Worm (Caenorhabditis elegans) whole organism, young adult: ENCODE measurements around the gene nlp-56.
A peak's percentile ranks its signal among the peaks of the same experiment; 100 is the strongest.

Experiments
- ama-1 ChIP-seq, 3 experiments: fragments of 150-350 bp in 1 of 3; sonication (generic microtip) in 2 of 3; optimal IDR thresholded peaks; 2 replicates each; lab custom pipeline; 2014 to 2018; ENCODE audit warnings: missing biosample characterization in 2 of 3, missing genetic modification characterization in 2 of 3, missing genetic modification reagents in 2 of 3
- nfya-1 ChIP-seq: sonication (generic microtip); optimal IDR thresholded peaks from 2 replicates; lab custom pipeline; 2017; ENCODE audit warnings: antibody characterized with exemption, missing compliant biosample characterization, missing genetic modification characterization, borderline replicate concordance; ENCODE audit not compliant: insufficient read depth
- unc-62 ChIP-seq: fragments of 150-350 bp; optimal IDR thresholded peaks from 2 replicates; lab custom pipeline; 2014; ENCODE audit warnings: missing biosample characterization, missing genetic modification reagents, missing genetic modification characterization
- ztf-18 ChIP-seq: sonication (generic microtip); optimal IDR thresholded peaks from 2 replicates; lab custom pipeline; 2016; ENCODE audit warnings: missing genotype, mild to moderate bottlenecking, missing genetic modification characterization, missing compliant biosample characterization

DNA sequence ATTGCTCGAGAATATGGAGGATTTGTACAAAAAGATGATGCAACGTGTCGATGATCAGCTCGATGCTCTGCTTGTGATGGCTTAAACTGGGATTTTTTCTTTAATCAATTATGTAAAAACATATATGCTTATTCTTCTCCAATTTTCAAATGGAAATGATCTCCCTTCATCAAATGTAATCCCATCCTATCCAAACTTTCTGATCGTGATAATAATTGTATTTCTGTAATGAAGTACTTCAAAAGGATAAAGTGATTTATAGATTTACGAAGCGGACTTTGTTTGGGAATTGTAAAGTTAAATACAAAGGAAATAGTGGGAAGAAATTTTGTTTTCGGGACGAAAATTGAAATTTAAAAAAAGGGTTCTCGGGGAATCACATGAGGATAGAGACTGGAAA, 6.0 kb upstream of the nlp-56 start:
- TF ChIP-seq unc-62 (GFP tag; lab: Kevin White, UChicago) (no peak), ztf-18 (tag; lab: Kevin White, UChicago) (peak; percentile 6), ama-1 (optimal IDR thresholded peaks at IDR 0.05; lab: Kevin White, UChicago) (no peak), ama-1 (GFP tag; optimal IDR thresholded peaks at IDR 0.05; lab: Kevin White, UChicago) (peak in 1 of 2 experiments; percentile 47), nfya-1 (no peak)
